Worm (Caenorhabditis elegans): Measurements from ENCODE around the gene C04B4.1.

ce11 chrX:12326424-12326823 is 45.8 kb downstream of the C04B4.1 start, which contains the start of gene srd-41:
- no peak for TF ChIP-seq zag-1 (tag; optimal IDR thresholded peaks at IDR 0.05)
- no peak for TF ChIP-seq ceh-82 (tag; optimal IDR thresholded peaks at IDR 0.05)
- TF ChIP-seq unc-62 (GFP tag; optimal IDR thresholded peaks at IDR 0.05): no peak
- no peak for TF ChIP-seq snpc-4 (tag; optimal IDR thresholded peaks at IDR 0.05)
- no peak for TF ChIP-seq egl-27 (tag; optimal IDR thresholded peaks at IDR 0.05)
- no peak for TF ChIP-seq ama-1 (optimal IDR thresholded peaks at IDR 0.05)

All from whole organism, L2 larva.